Worm (Caenorhabditis elegans) whole organism, L4 larva: Measurements from ENCODE around the gene klp-20.
A peak's percentile ranks its signal among the peaks of the same experiment; 100 is the strongest.

ENCODE experiments used
- F49E8.2 ChIP-seq: sonication (generic microtip); optimal IDR thresholded peaks from 2 replicates; lab custom pipeline; 2016; ENCODE audit warnings: missing compliant biosample characterization, mild to moderate bottlenecking, missing genetic modification characterization, borderline replicate concordance
- Y105C5A.15 ChIP-seq: fragments of 200-800 bp; sonication (Bioruptor generic); IDR thresholded peaks from 2 replicates; pipeline ENCODE4 v1.3.6; 2022; ENCODE audit warnings: missing genetic modification characterization, missing compliant biosample characterization
- ceh-20 ChIP-seq: fragments of 200-800 bp; sonication (Bioruptor generic); IDR thresholded peaks from 2 replicates; pipeline ENCODE4 v1.3.6; 2022; ENCODE audit warnings: missing genetic modification reagents, missing genetic modification characterization, missing compliant biosample characterization
- ceh-28 ChIP-seq: fragments of 150-350 bp; optimal IDR thresholded peaks from 2 replicates; lab custom pipeline; 2014; ENCODE audit warnings: missing biosample characterization, missing genetic modification reagents, missing genetic modification characterization
- dmd-9 ChIP-seq: fragments of 200-800 bp; sonication (Bioruptor generic); IDR thresholded peaks from 2 replicates; pipeline ENCODE4 v1.3.6; 2022; ENCODE audit warnings: missing genetic modification reagents, missing genetic modification characterization, missing compliant biosample characterization
- egl-43 ChIP-seq: fragments of 200-800 bp; sonication (Bioruptor generic); IDR thresholded peaks from 2 replicates; pipeline ENCODE4 v1.3.6; 2022; ENCODE audit warnings: missing genetic modification reagents, missing genetic modification characterization, missing compliant biosample characterization
- lin-38 ChIP-seq: fragments of 200-800 bp; sonication (Bioruptor generic); IDR thresholded peaks from 2 replicates; pipeline ENCODE4 v1.3.6; 2022; ENCODE audit warnings: missing genetic modification reagents, missing genetic modification characterization, missing compliant biosample characterization
- nhr-111 ChIP-seq: fragments of 200-800 bp; sonication (Bioruptor generic); optimal IDR thresholded peaks from 2 replicates; lab custom pipeline; 2018; ENCODE audit warnings: mild to moderate bottlenecking, missing genetic modification characterization, missing compliant biosample characterization
- nhr-25 ChIP-seq: sonication (generic microtip); optimal IDR thresholded peaks from 2 replicates; lab custom pipeline; 2017; ENCODE audit warnings: missing genetic modification characterization, mild to moderate bottlenecking, missing compliant biosample characterization, antibody characterized with exemption, moderate library complexity, borderline replicate concordance; ENCODE audit not compliant: insufficient read depth
- pqm-1 ChIP-seq: sonication (generic microtip); optimal IDR thresholded peaks from 2 replicates; lab custom pipeline; 2017; ENCODE audit warnings: missing biosample characterization, missing genetic modification characterization
- ztf-11 ChIP-seq: fragments of 150-350 bp; optimal IDR thresholded peaks from 2 replicates; lab custom pipeline; 2014; ENCODE audit warnings: missing biosample characterization, missing genetic modification characterization

The klp-20 gene

DNA sequence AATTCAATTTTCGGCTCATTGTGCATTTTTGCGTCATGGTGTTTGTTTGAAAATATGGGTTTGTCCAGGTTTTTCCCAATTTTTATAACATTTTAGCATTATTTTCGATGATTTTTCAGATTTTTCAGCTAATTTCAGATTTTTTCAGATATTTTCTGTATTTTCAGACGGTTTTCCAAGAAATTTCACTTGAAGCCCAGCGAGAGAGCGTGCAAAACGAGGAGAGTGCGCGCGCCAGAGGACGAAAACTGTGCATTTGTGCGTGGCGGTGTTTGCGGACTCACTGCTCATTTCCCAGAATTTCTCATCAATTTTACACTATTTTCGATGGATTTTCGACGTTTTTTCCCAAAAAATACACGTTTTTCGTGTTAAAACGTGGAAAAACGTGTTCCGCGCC is 25.3 kb downstream of the klp-20 start (continued):
- peak; percentile 61 for TF ChIP-seq F49E8.2 (tag; lab: Kevin White, UChicago)
- TF ChIP-seq egl-43: 0 out of 2 replicates have a peak, but pooled peaks have one; percentile 44
- TF ChIP-seq Y105C5A.15: 0 out of 2 replicates have a peak, but pooled peaks have one; percentile 22
- TF ChIP-seq dmd-9: no peak
- TF ChIP-seq, all 104 proteins: peak for 25

DNA sequence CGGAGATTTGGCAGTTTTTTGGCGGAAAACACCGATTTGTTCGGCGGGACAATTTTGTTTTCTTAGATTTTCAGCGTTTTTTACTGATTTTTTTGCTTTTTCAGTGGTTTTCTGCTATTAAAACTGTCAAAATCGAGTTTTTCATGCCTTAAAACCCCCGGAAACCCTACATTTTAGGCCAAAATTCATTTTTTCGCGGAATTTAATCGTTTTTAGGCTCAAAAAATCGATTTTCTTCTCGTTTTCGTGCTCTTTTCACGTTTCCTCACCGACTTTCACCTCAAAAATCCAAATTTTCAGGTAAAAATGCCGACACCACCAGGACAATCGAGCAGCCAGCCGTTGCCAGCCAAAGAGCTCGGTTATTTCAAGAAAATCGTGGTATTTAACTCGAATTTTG is 25.8 kb downstream of the klp-20 start, which contains the start of gene hpo-29:
Gene hpo-29 (plus strand): TSS at position 301 of the 400 bp plus-strand sequence.
- TF ChIP-seq pqm-1: no peak
- no peak for TF ChIP-seq nhr-111
- no peak for TF ChIP-seq ztf-11 (tag; lab: Kevin White, UChicago)

DNA sequence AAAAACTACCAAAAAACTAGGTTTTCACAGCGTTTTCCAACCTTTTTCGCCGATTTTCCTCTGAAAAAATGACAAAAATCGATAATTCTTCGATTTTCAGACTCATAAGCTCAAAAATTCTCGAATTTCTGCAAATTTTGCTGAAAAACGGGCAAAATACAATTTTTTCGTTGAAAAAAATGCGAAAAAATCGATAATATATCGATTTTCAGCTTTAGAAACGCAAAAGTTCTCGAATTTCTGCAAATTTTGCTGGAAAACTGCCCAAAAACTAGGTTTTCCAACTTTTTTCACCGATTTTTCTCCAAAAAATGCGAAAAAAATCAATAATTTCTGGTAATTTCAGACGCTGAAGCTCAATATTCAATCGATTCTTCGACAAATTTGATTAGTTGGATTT is 41.6 kb downstream of the klp-20 start:
- TF ChIP-seq nhr-25 (tag; lab: Kevin White, UChicago): no peak
- TF ChIP-seq ceh-28 (tag; lab: Kevin White, UChicago): peak; percentile 53

DNA sequence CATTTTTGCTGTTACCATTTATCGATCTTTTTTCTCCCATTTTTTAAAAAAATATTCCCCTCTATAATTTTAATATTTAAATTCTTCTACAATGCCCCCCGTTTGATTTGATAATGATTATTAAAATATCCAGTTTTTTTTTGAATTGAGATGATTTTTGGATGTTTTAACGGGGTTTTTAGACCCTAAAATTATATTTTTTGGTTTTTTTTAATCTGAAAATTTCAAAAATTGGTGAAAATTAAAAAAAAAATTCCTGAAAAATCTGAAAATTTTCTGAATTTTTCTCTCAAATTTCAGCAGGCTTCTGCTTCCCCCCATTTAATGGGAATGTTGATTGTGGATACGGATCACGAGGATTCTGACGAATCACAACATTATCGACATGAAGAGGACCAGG is 44.4 kb downstream of the klp-20 start, which contains the start of gene Y50D7A.3:
Gene Y50D7A.3 (plus strand): TSS at position 301 of the 400 bp plus-strand sequence.
- no peak for TF ChIP-seq ceh-20 (GFP tag; lab: Robert Waterston, UW)
- TF ChIP-seq, all 104 proteins: peak for 0

DNA sequence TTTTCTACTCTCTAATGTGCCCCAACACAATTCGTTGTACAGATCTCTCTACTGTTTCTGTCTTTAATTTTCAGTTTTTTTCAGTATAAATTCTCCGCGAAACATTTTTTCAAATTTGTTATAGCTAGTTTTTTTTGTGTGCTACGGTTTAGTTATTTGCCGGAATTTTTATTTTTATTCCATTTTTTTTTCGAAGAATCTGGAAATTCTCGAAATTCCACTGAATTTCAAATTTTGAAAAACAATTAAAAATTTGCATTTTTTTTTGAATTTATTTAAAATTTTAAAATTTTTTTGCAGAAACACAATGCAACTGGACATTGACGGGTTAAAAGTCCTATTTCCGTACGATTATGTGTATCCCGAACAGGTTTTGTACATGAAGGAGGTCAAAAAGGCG is 55.0 kb downstream of the klp-20 start, which contains the start of gene xpd-1:
Gene xpd-1 (plus strand): TSS at position 301 of the 400 bp plus-strand sequence.
- no peak for TF ChIP-seq lin-38 (GFP tag; lab: Robert Waterston, UW)

DNA sequence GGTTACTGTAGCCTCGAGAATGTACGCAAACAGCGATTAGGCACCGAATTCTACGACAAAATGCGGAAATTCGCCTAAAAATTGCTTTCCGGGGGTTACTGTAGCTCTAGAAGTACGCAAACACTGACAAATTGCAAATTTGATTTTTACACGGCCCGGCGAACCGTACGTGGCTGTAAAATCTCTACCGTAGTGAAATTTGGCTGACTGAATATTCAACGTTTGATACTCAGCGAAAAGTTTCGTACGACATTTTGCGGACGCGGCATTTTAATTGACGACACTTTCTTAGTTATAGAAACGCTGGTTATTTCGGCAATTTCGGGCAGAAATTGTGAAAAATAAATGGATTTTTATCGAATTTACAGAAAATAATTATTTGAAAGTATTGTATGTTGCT is 59.8 kb downstream of the klp-20 start:
- TF ChIP-seq lin-38 (GFP tag; lab: Robert Waterston, UW): peak; percentile 63
